Fruit fly (Drosophila melanogaster) whole organism, embryonic: ENCODE measurements around the gene RluA-1.

Source experiments
- Ada2b ChIP-seq: fragments of 200-800 bp; sonication (Bioruptor generic); IDR thresholded peaks from 2 replicates; pipeline ENCODE4 v1.3.6; 2022; ENCODE audit warnings: missing biosample characterization, missing genetic modification characterization
- Atf3 ChIP-seq: fragments of 200-800 bp; sonication (Bioruptor generic); optimal IDR thresholded peaks from 3 replicates; lab custom pipeline; 2016; ENCODE audit warnings: missing biosample characterization, missing genetic modification characterization
- BEAF-32 ChIP-seq: fragments of 200-800 bp; sonication (Bioruptor generic); optimal IDR thresholded peaks from 3 replicates; lab custom pipeline; 2017; ENCODE audit warnings: missing biosample characterization, missing genetic modification characterization, mild to moderate bottlenecking, moderate library complexity, missing genetic modification reagents
- Bgb ChIP-seq: fragments of 200-800 bp; sonication (Bioruptor generic); IDR thresholded peaks from 2 replicates; pipeline ENCODE4 v1.3.6; 2022; ENCODE audit warnings: missing biosample characterization, missing genetic modification characterization; ENCODE audit not compliant: partially characterized antibody
- CG10147 ChIP-seq: fragments of 200-800 bp; sonication (Bioruptor generic); optimal IDR thresholded peaks from 2 replicates; lab custom pipeline; 2019; ENCODE audit warnings: missing biosample characterization, mild to moderate bottlenecking, missing genetic modification characterization, moderate library complexity
- CG14860 ChIP-seq: fragments of 200-800 bp; sonication (Bioruptor generic); IDR thresholded peaks from 3 replicates; pipeline ENCODE4 v1.3.6; 2022; ENCODE audit warnings: missing biosample characterization, missing genetic modification characterization; ENCODE audit not compliant: partially characterized antibody
- CG15601 ChIP-seq: fragments of 200-800 bp; sonication (Bioruptor generic); optimal IDR thresholded peaks from 3 replicates; lab custom pipeline; 2019; ENCODE audit warnings: missing biosample characterization, mild to moderate bottlenecking, missing genetic modification characterization, moderate library complexity
- CG18262 ChIP-seq: fragments of 200-800 bp; optimal IDR thresholded peaks from 3 replicates; lab custom pipeline; 2019; ENCODE audit warnings: missing biosample characterization, mild to moderate bottlenecking, missing genetic modification characterization, moderate library complexity
- CG1832 ChIP-seq: fragments of 200-800 bp; sonication (Bioruptor generic); optimal IDR thresholded peaks from 2 replicates; lab custom pipeline; 2017; ENCODE audit warnings: missing biosample characterization, mild to moderate bottlenecking, missing genetic modification characterization, inconsistent platforms
- CG2678 ChIP-seq: fragments of 200-800 bp; sonication (Bioruptor generic); optimal IDR thresholded peaks from 3 replicates; lab custom pipeline; 2019; ENCODE audit warnings: missing biosample characterization, mild to moderate bottlenecking, missing genetic modification characterization, moderate library complexity
- CG30020 ChIP-seq: fragments of 200-800 bp; optimal IDR thresholded peaks from 2 replicates; lab custom pipeline; 2019; ENCODE audit warnings: missing biosample characterization, mild to moderate bottlenecking, missing genetic modification characterization, moderate library complexity
- CG30403 ChIP-seq: fragments of 200-800 bp; sonication (Bioruptor generic); optimal IDR thresholded peaks from 3 replicates; lab custom pipeline; 2016; ENCODE audit warnings: missing biosample characterization, missing genetic modification characterization
- CG3281 ChIP-seq: fragments of 200-800 bp; sonication (Bioruptor generic); optimal IDR thresholded peaks from 3 replicates; lab custom pipeline; 2017; ENCODE audit warnings: missing biosample characterization, mild to moderate bottlenecking, missing genetic modification characterization
- CG34422 ChIP-seq: fragments of 200-800 bp; sonication (Bioruptor generic); IDR thresholded peaks from 3 replicates; pipeline ENCODE4 v1.3.6; 2022; ENCODE audit warnings: missing biosample characterization, missing genetic modification characterization
- CG4404 ChIP-seq: fragments of 200-800 bp; sonication (Bioruptor generic); IDR thresholded peaks from 2 replicates; pipeline ENCODE4 v1.3.6; 2022; ENCODE audit warnings: missing biosample characterization, missing genetic modification characterization
- CG4424 ChIP-seq: fragments of 200-800 bp; sonication (Bioruptor generic); optimal IDR thresholded peaks from 3 replicates; lab custom pipeline; 2016; ENCODE audit warnings: missing biosample characterization, missing genetic modification characterization
- CG6689 ChIP-seq: fragments of 200-800 bp; sonication (Bioruptor generic); IDR thresholded peaks from 2 replicates; pipeline ENCODE4 v1.3.6; 2022; ENCODE audit warnings: missing biosample characterization, missing genetic modification characterization
- CG7357 ChIP-seq: fragments of 200-800 bp; sonication (Bioruptor generic); IDR thresholded peaks from 3 replicates; pipeline ENCODE4 v1.3.6; 2022; ENCODE audit warnings: missing biosample characterization, missing genetic modification characterization
- CG9215 ChIP-seq: fragments of 200-800 bp; sonication (Bioruptor generic); IDR thresholded peaks from 2 replicates; pipeline ENCODE4 v1.3.6; 2022; ENCODE audit warnings: missing biosample characterization, missing genetic modification characterization
- CHES-1-like ChIP-seq: fragments of 200-800 bp; sonication (Bioruptor generic); optimal IDR thresholded peaks from 2 replicates; lab custom pipeline; 2016; ENCODE audit warnings: missing biosample characterization, missing genetic modification characterization
- CkIIα-i1 ChIP-seq: fragments of 200-800 bp; sonication (Bioruptor generic); IDR thresholded peaks from 2 replicates; pipeline ENCODE4 v1.3.6; 2022; ENCODE audit warnings: missing biosample characterization, missing genetic modification characterization
- Dll ChIP-seq: fragments of 200-800 bp; sonication (Bioruptor generic); IDR thresholded peaks from 4 replicates; pipeline ENCODE4 v1.3.6; 2022; ENCODE audit warnings: missing biosample characterization, missing genetic modification characterization; ENCODE audit not compliant: partially characterized antibody
- Dref ChIP-seq: fragments of 200-800 bp; sonication (Bioruptor generic); IDR thresholded peaks from 2 replicates; pipeline ENCODE4 v1.3.6; 2022; ENCODE audit warnings: missing biosample characterization, missing genetic modification characterization
- Fer1 ChIP-seq: fragments of 200-800 bp; sonication (Bioruptor generic); optimal IDR thresholded peaks from 2 replicates; lab custom pipeline; 2017; ENCODE audit warnings: missing biosample characterization, mild to moderate bottlenecking, missing genetic modification characterization
- HLH4C ChIP-seq: fragments of 200-800 bp; sonication (Bioruptor generic); IDR thresholded peaks from 3 replicates; pipeline ENCODE4 v1.3.6; 2022; ENCODE audit warnings: missing biosample characterization, missing genetic modification characterization; ENCODE audit not compliant: partially characterized antibody
- Jarid2 ChIP-seq: fragments of 200-800 bp; sonication (Bioruptor generic); optimal IDR thresholded peaks from 3 replicates; lab custom pipeline; 2017; ENCODE audit warnings: mild to moderate bottlenecking, missing biosample characterization, missing genetic modification reagents, missing genetic modification characterization
- Mad ChIP-seq: fragments of 200-800 bp; sonication (Bioruptor generic); optimal IDR thresholded peaks from 2 replicates; lab custom pipeline; 2016; ENCODE audit warnings: missing biosample characterization, missing genetic modification characterization
- Med ChIP-seq: fragments of 200-800 bp; sonication (Bioruptor generic); peaks from one replicate; lab custom pipeline; 2016; ENCODE audit warnings: missing biosample characterization, missing genetic modification characterization, mild to moderate bottlenecking, inconsistent platforms, moderate library complexity
- Neu2 ChIP-seq: fragments of 200-800 bp; sonication (Bioruptor generic); optimal IDR thresholded peaks from 3 replicates; lab custom pipeline; 2016; ENCODE audit warnings: missing biosample characterization, missing genetic modification characterization, borderline replicate concordance
- Oli ChIP-seq: fragments of 200-800 bp; sonication (Bioruptor generic); optimal IDR thresholded peaks from 2 replicates; lab custom pipeline; 2018; ENCODE audit warnings: missing biosample characterization, mild to moderate bottlenecking, missing genetic modification characterization, moderate library complexity
- Scr ChIP-seq: fragments of 200-800 bp; sonication (Bioruptor generic); IDR thresholded peaks from 2 replicates; pipeline ENCODE4 v1.3.6; 2022; ENCODE audit warnings: missing biosample characterization, missing genetic modification characterization; ENCODE audit not compliant: partially characterized antibody
- Xbp1 ChIP-seq: fragments of 200-800 bp; sonication (Bioruptor generic); optimal IDR thresholded peaks from 3 replicates; lab custom pipeline; 2016; ENCODE audit warnings: missing biosample characterization, mild to moderate bottlenecking, missing genetic modification characterization
- ato ChIP-seq: fragments of 200-800 bp; sonication (Bioruptor generic); IDR thresholded peaks from 2 replicates; pipeline ENCODE4 v1.3.6; 2022; ENCODE audit warnings: missing biosample characterization, missing genetic modification characterization; ENCODE audit not compliant: partially characterized antibody
- bab2 ChIP-seq: fragments of 200-800 bp; sonication (Bioruptor generic); optimal IDR thresholded peaks from 2 replicates; lab custom pipeline; 2016; ENCODE audit warnings: missing biosample characterization, missing genetic modification characterization
- cas ChIP-seq: fragments of 200-800 bp; sonication (Bioruptor generic); IDR thresholded peaks from 2 replicates; pipeline ENCODE4 v1.3.6; 2022; ENCODE audit warnings: missing biosample characterization, missing genetic modification characterization
- chm ChIP-seq: fragments of 200-800 bp; sonication (Bioruptor generic); IDR thresholded peaks from 2 replicates; pipeline ENCODE4 v1.3.6; 2022; ENCODE audit warnings: missing biosample characterization, missing genetic modification characterization
- gfzf ChIP-seq: fragments of 200-800 bp; sonication (Bioruptor generic); optimal IDR thresholded peaks from 2 replicates; lab custom pipeline; 2016; ENCODE audit warnings: missing biosample characterization, mild to moderate bottlenecking, missing genetic modification characterization, moderate library complexity
- hbn ChIP-seq: fragments of 200-800 bp; sonication (Bioruptor generic); IDR thresholded peaks from 2 replicates; pipeline ENCODE4 v1.3.6; 2022; ENCODE audit warnings: missing biosample characterization, missing genetic modification characterization; ENCODE audit not compliant: partially characterized antibody
- nerfin-1 ChIP-seq: fragments of 200-800 bp; sonication (Bioruptor generic); optimal IDR thresholded peaks from 3 replicates; lab custom pipeline; 2019; ENCODE audit warnings: missing biosample characterization, mild to moderate bottlenecking, missing genetic modification characterization, moderate library complexity
- nerfin-2 ChIP-seq: fragments of 200-800 bp; sonication (Bioruptor generic); IDR thresholded peaks from 2 replicates; pipeline ENCODE4 v1.3.6; 2022; ENCODE audit warnings: missing biosample characterization, missing genetic modification characterization; ENCODE audit not compliant: partially characterized antibody
- nom ChIP-seq: fragments of 200-800 bp; sonication (Bioruptor generic); optimal IDR thresholded peaks from 2 replicates; lab custom pipeline; 2017; ENCODE audit warnings: missing biosample characterization, missing genetic modification characterization, mild to moderate bottlenecking, moderate library complexity, missing genetic modification reagents
- pb ChIP-seq: fragments of 200-800 bp; sonication (Bioruptor generic); optimal IDR thresholded peaks from 3 replicates; lab custom pipeline; 2016; ENCODE audit warnings: missing biosample characterization, missing genetic modification characterization
- sqz ChIP-seq: fragments of 200-800 bp; sonication (Bioruptor generic); optimal IDR thresholded peaks from 3 replicates; lab custom pipeline; 2018; ENCODE audit warnings: missing biosample characterization, mild to moderate bottlenecking, missing genetic modification characterization
- stwl ChIP-seq: fragments of 200-800 bp; sonication (Bioruptor generic); optimal IDR thresholded peaks from 3 replicates; lab custom pipeline; 2018; ENCODE audit warnings: missing biosample characterization, mild to moderate bottlenecking, missing genetic modification characterization, moderate library complexity
- sug ChIP-seq: fragments of 200-800 bp; optimal IDR thresholded peaks from 2 replicates; lab custom pipeline; 2019; ENCODE audit warnings: missing biosample characterization, mild to moderate bottlenecking, missing genetic modification characterization, moderate library complexity
- tin ChIP-seq: fragments of 200-800 bp; sonication (Bioruptor generic); optimal IDR thresholded peaks from 3 replicates; lab custom pipeline; 2016; ENCODE audit warnings: missing biosample characterization, missing genetic modification characterization
- vnd ChIP-seq: fragments of 200-800 bp; sonication (Bioruptor generic); IDR thresholded peaks from 3 replicates; pipeline ENCODE4 v1.3.6; 2022; ENCODE audit warnings: missing biosample characterization, missing genetic modification characterization; ENCODE audit not compliant: partially characterized antibody
- vvl ChIP-seq: fragments of 200-800 bp; sonication (Bioruptor generic); IDR thresholded peaks from 2 replicates; pipeline ENCODE4 v1.3.6; 2022; ENCODE audit warnings: missing biosample characterization, missing genetic modification characterization
- zen2 ChIP-seq: fragments of 200-800 bp; sonication (Bioruptor generic); IDR thresholded peaks from 3 replicates; pipeline ENCODE4 v1.3.6; 2022; ENCODE audit warnings: missing biosample characterization, missing genetic modification characterization; ENCODE audit not compliant: partially characterized antibody

Gene RluA-1

dm6 chr2L:10426534-10427048 lies 47.6 kb downstream of the RluA-1 start, which contains the start of the genes SmB and KdelR (continued):
- TF ChIP-seq Med (GFP tag; lab: Kevin White, UChicago), result peak; percentile 83
- peak; percentile 91 for TF ChIP-seq Dll (GFP tag; lab: Robert Waterston, UW)
- peak; percentile 89; the same call in 2 of the 3 replicates for TF ChIP-seq vnd (GFP tag; lab: Robert Waterston, UW)
- peak; percentile 80 for TF ChIP-seq Dref (GFP tag; lab: Robert Waterston, UW)
- TF ChIP-seq CG18262 (tag; lab: Kevin White, UChicago), result peak; percentile 49
- TF ChIP-seq bab2 (GFP tag; lab: Kevin White, UChicago), result no peak
- peak; percentile 84 for TF ChIP-seq sqz
- no peak for TF ChIP-seq Mad
- TF ChIP-seq CG7357 (GFP tag; lab: Robert Waterston, UW), result no peak
- no peak for TF ChIP-seq cas (GFP tag; lab: Robert Waterston, UW)
- TF ChIP-seq vvl (GFP tag; lab: Robert Waterston, UW), result 0 out of 2 replicates have a peak, but pooled peaks have one; percentile 6
- no peak for TF ChIP-seq CG6689 (GFP tag; lab: Robert Waterston, UW)
- no peak for TF ChIP-seq CkIIα-i1
- TF ChIP-seq gfzf (GFP tag; lab: Kevin White, UChicago), result peak; percentile 61
- peak; percentile 68 for TF ChIP-seq ato
- TF ChIP-seq Ada2b (GFP tag; lab: Robert Waterston, UW), result no peak
- no peak for TF ChIP-seq CG10147 (GFP tag; lab: Kevin White, UChicago)
- TF ChIP-seq BEAF-32 (GFP tag; lab: Kevin White, UChicago), result peak; percentile 69
- peak; percentile 86 for TF ChIP-seq Scr (GFP tag; lab: Robert Waterston, UW)
- peak; percentile 31 for TF ChIP-seq Atf3 (GFP tag; lab: Kevin White, UChicago)
- peak; percentile 44 for TF ChIP-seq CG30403
- TF ChIP-seq CG3281 (GFP tag; lab: Kevin White, UChicago), result no peak
- peak; percentile 97 for TF ChIP-seq Xbp1 (GFP tag; lab: Kevin White, UChicago)
- TF ChIP-seq Fer1 (GFP tag; lab: Kevin White, UChicago), result peak; percentile 33
- TF ChIP-seq hbn (GFP tag; lab: Robert Waterston, UW), result peak; percentile 71
- peak; percentile 26 for TF ChIP-seq CHES-1-like (GFP tag; lab: Kevin White, UChicago)
- TF ChIP-seq Oli, result no peak
- TF ChIP-seq CG4424 (GFP tag; lab: Kevin White, UChicago), result peak; percentile 37
- TF ChIP-seq zen2, result peak; percentile 66
- peak; percentile 58; the same call in 1 of the 3 replicates for TF ChIP-seq CG34422 (GFP tag; lab: Robert Waterston, UW)
- no peak for TF ChIP-seq CG2678 (tag; lab: Kevin White, UChicago)
- TF ChIP-seq stwl (tag; lab: Kevin White, UChicago), result peak; percentile 91
- no peak for TF ChIP-seq chm (GFP tag; lab: Robert Waterston, UW)
- peak; percentile 4 for TF ChIP-seq nom (GFP tag; lab: Kevin White, UChicago)
- TF ChIP-seq nerfin-2 (GFP tag; lab: Robert Waterston, UW), result peak; percentile 95
- peak; percentile 53 for TF ChIP-seq CG15601 (tag; lab: Kevin White, UChicago)
- no peak for TF ChIP-seq CG1832 (GFP tag; lab: Kevin White, UChicago)
- TF ChIP-seq CG9215, result no peak
- TF ChIP-seq CG4404 (GFP tag; lab: Robert Waterston, UW), result no peak
- TF ChIP-seq sug (tag; lab: Kevin White, UChicago), result peak; percentile 58
- TF ChIP-seq Bgb (GFP tag; lab: Robert Waterston, UW), result peak; percentile 80
- no peak for TF ChIP-seq pb (GFP tag; lab: Kevin White, UChicago)
- peak; percentile 40 for TF ChIP-seq nerfin-1 (tag; lab: Kevin White, UChicago)
- TF ChIP-seq Neu2 (GFP tag; lab: Kevin White, UChicago), result no peak
- TF ChIP-seq Jarid2 (GFP tag; lab: Kevin White, UChicago), result no peak
- TF ChIP-seq tin, result peak; percentile 22
- peak; percentile 96 for TF ChIP-seq HLH4C
- TF ChIP-seq CG30020 (tag; lab: Kevin White, UChicago), result peak; percentile 91
- peak; percentile 90 for TF ChIP-seq CG14860
